Fruit fly (Drosophila melanogaster): ENCODE measurements around the gene CG7201.

The CG7201 gene

DNA sequence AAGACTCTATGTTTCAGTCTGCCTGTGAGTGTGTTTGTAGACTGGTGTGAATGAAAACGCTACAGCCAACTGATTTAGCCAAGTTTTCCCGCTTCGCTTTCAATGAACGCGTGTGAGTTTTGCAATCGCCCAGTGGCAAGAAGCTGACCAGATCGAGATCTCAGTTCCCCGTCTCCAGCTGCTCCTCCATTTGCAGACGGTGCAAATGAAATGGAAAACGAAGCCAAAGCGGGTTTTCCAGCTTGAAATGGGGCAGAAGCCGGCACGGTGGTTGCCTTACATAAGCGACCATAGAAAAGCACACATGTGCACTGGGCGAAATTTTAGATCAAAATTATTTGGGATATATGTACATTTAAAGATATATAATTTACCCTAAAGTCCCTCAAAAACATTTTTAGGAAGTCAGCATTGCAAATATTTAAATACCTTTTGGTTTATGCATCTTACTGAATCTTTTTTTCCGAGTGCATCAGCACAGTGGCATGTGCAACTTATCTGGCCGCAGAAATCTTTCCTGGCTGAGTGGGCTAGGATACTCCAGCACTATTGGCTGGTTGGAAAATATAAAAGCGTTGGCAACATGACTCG, 23.9 kb upstream of the CG7201 start, which contains the start of gene CG43059 (continued):
- TF ChIP-seq H2.0 (GFP tag; IDR thresholded peaks at IDR 0.05) (no peak), HmgD (GFP tag; optimal IDR thresholded peaks at IDR 0.05) (no peak), stc (GFP tag; IDR thresholded peaks at IDR 0.05) (no peak), Bgb (GFP tag; IDR thresholded peaks at IDR 0.05; ENCODE audit: partially characterized antibody) (no peak), Sin3A (optimal IDR thresholded peaks at IDR 0.05) (no peak), CG9817 (tag; optimal IDR thresholded peaks at IDR 0.05) (no peak), fru (optimal IDR thresholded peaks at IDR 0.05) (no peak), kay (GFP tag; optimal IDR thresholded peaks at IDR 0.05) (no peak), CG1603 (tag; optimal IDR thresholded peaks at IDR 0.05) (peak; percentile 28)

DNA sequence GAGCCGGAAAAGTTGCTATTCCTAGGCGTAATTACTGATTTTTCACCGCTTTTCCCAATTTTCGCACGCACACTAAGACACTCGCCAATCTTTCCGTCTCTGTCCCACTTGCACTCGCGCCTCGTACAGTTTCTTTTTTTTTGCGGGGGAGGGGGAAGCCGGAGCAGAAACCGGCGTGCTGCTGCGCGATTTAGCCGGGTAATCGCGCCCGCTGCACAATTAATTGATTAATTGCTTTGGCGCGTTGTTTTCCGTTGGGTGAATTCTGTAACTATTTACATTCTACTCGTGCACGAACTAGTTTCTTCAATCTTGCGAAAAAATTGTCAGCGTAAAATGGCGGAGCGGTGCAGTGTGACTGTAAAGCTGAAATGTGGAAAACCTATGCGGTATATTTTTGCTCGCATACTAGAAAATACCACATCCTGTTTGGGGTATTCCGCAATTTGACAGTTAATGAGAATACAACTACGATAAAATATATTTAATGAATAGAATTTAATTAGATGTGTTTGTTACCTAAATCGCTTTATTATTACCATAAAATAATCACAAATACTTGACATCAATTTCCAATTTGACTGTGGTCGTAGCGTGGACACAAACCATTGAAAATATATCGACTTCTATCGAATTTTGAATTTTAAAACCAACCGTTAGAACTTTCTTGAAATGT, 20.2 kb upstream of the CG7201 start, which contains the start of gene Cpsf6:
TSS of gene Cpsf6 (minus strand) at position 362 of the 676 bp plus-strand sequence.
- TF ChIP-seq Atf6 (GFP tag; IDR thresholded peaks at IDR 0.05), result peak; percentile 64
- no peak for TF ChIP-seq h (optimal IDR thresholded peaks at IDR 0.05)
- peak; percentile 44 for TF ChIP-seq CG12155 (GFP tag; optimal IDR thresholded peaks at IDR 0.05)
- peak; percentile 38 for TF ChIP-seq CG18599 (GFP tag; optimal IDR thresholded peaks at IDR 0.05)
- peak; percentile 63 for TF ChIP-seq lab (GFP tag; optimal IDR thresholded peaks at IDR 0.05)
- TF ChIP-seq Pdp1 (GFP tag; optimal IDR thresholded peaks at IDR 0.05), result peak in 1 of 2 experiments; percentile 40
- TF ChIP-seq CG6689 (GFP tag; IDR thresholded peaks at IDR 0.05), result peak; percentile 50
- TF ChIP-seq slp2 (GFP tag; optimal IDR thresholded peaks at IDR 0.05), result no peak
- peak; percentile 52 for TF ChIP-seq pita (GFP tag; optimal IDR thresholded peaks at IDR 0.05)
- TF ChIP-seq Asciz (GFP tag; optimal IDR thresholded peaks at IDR 0.05), result no peak
- no peak for TF ChIP-seq B-H2 (GFP tag; optimal IDR thresholded peaks at IDR 0.05)
- TF ChIP-seq CkIIα-i1 (GFP tag; IDR thresholded peaks at IDR 0.05), result no peak
- no peak for TF ChIP-seq CG2199 (GFP tag; IDR thresholded peaks at IDR 0.05)
- no peak for TF ChIP-seq CG8359 (GFP tag; optimal IDR thresholded peaks at IDR 0.05; ENCODE audit: borderline replicate concordance)
- TF ChIP-seq Hmr (GFP tag; optimal IDR thresholded peaks at IDR 0.05), result peak; percentile 57
- no peak for TF ChIP-seq repo (GFP tag; optimal IDR thresholded peaks at IDR 0.05)
- no peak for TF ChIP-seq Dfd (GFP tag; optimal IDR thresholded peaks at IDR 0.05)
- TF ChIP-seq Tbp (GFP tag; optimal IDR thresholded peaks at IDR 0.05), result peak; percentile 27
- TF ChIP-seq CG8281 (tag; optimal IDR thresholded peaks at IDR 0.05), result peak; percentile 15
- TF ChIP-seq inv (GFP tag; IDR thresholded peaks at IDR 0.05; ENCODE audit: partially characterized antibody), result no peak; the same call in 1 of the 2 replicates
- peak; percentile 27 for TF ChIP-seq Fer2 (tag; optimal IDR thresholded peaks at IDR 0.05)
- peak; percentile 86 for TF ChIP-seq CoRest (tag; optimal IDR thresholded peaks at IDR 0.05)
- TF ChIP-seq rib (GFP tag; IDR thresholded peaks at IDR 0.05), result peak; percentile 63
- TF ChIP-seq Spps (tag; optimal IDR thresholded peaks at IDR 0.05), result peak; percentile 38
- TF ChIP-seq CG17568 (GFP tag; optimal IDR thresholded peaks at IDR 0.05), result peak; percentile 84
- peak; percentile 1 for TF ChIP-seq scrt (GFP tag; optimal IDR thresholded peaks at IDR 0.05)
- peak; percentile 63 for TF ChIP-seq tin (GFP tag; optimal IDR thresholded peaks at IDR 0.05)
- TF ChIP-seq CG1603 (tag; optimal IDR thresholded peaks at IDR 0.05), result peak; percentile 87
- no peak for TF ChIP-seq CG34376 (GFP tag; optimal IDR thresholded peaks at IDR 0.05)
- peak; percentile 48 for TF ChIP-seq CG9727 (GFP tag; optimal IDR thresholded peaks at IDR 0.05)
- TF ChIP-seq Dad (GFP tag; optimal IDR thresholded peaks at IDR 0.05), result no peak
- no peak for TF ChIP-seq bowl (GFP tag; IDR thresholded peaks at IDR 0.05)
- peak; percentile 34 for TF ChIP-seq CG31365 (tag; optimal IDR thresholded peaks at IDR 0.05)
- TF ChIP-seq CG11085 (GFP tag; IDR thresholded peaks at IDR 0.05), result no peak
- TF ChIP-seq fd3F (GFP tag; optimal IDR thresholded peaks at IDR 0.05), result peak; percentile 62
- TF ChIP-seq grn (GFP tag; optimal IDR thresholded peaks at IDR 0.05), result no peak
- TF ChIP-seq CG16863 (GFP tag; optimal IDR thresholded peaks at IDR 0.05), result peak; percentile 17
- TF ChIP-seq lilli (GFP tag; optimal IDR thresholded peaks at IDR 0.05), result peak; percentile 67
- TF ChIP-seq Ptx1 (GFP tag; IDR thresholded peaks at IDR 0.05), result peak; percentile 54
- no peak for TF ChIP-seq CG6813 (GFP tag; optimal IDR thresholded peaks at IDR 0.05)
- TF ChIP-seq Atf3 (GFP tag; optimal IDR thresholded peaks at IDR 0.05), result peak; percentile 37

Measured in whole organism, embryonic.